Fruit fly (Drosophila melanogaster): ENCODE measurements around the gene kmr.

kmr gene

dm6 chr3R:13780769-13781168 lies 65.8 kb downstream of the kmr start, which contains the start of gene CG9286 (continued):
- no peak for TF ChIP-seq Dad (GFP tag; optimal IDR thresholded peaks at IDR 0.05)
- 0 out of 2 replicates have a peak, but pooled peaks have one; percentile 15 for TF ChIP-seq CG4360 (GFP tag; IDR thresholded peaks at IDR 0.05)
- no peak for TF ChIP-seq CG18599 (GFP tag; optimal IDR thresholded peaks at IDR 0.05)
- TF ChIP-seq crc (GFP tag; optimal IDR thresholded peaks at IDR 0.05): no peak
- TF ChIP-seq CG10543 (GFP tag; optimal IDR thresholded peaks at IDR 0.05): no peak
- TF ChIP-seq vvl (GFP tag; IDR thresholded peaks at IDR 0.05): no peak
- no peak for TF ChIP-seq CG6683 (GFP tag; optimal IDR thresholded peaks at IDR 0.05)
- TF ChIP-seq CG17328 (GFP tag; IDR thresholded peaks at IDR 0.05): no peak
- no peak for TF ChIP-seq sug (tag; optimal IDR thresholded peaks at IDR 0.05)

DNA sequence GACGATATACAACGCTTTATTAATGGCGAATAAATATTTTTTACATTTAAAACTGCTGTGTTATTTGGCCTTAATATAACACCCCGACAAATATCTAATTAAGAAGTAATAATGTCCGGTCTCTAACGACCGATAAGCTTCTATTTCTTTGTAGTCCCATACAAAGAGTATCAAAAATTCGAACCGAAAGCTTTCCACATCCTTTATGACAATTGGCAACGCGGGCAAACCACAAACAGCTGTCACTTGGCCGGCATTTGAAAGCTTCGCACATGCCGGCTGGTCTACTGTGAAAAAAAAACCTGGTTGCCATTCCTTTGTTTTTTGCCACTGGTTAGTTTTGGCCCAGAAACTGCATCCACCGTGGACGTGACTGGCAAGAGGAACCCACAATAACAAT lies 67.0 kb downstream of the kmr start, which contains the start of gene Dip-B:
TSS of gene Dip-B (plus strand) at position 254 of the 400 bp plus-strand sequence.
- TF ChIP-seq CG4424 (GFP tag; optimal IDR thresholded peaks at IDR 0.05) (no peak), sr (GFP tag; IDR thresholded peaks at IDR 0.05) (no peak), CG4854 (GFP tag; optimal IDR thresholded peaks at IDR 0.05) (peak; percentile 43), Sox100B (GFP tag; optimal IDR thresholded peaks at IDR 0.05) (no peak), Pdp1 (GFP tag; optimal IDR thresholded peaks at IDR 0.05) (no peak), CG8281 (tag; optimal IDR thresholded peaks at IDR 0.05) (no peak), tup (GFP tag; optimal IDR thresholded peaks at IDR 0.05) (no peak), Neu2 (GFP tag; optimal IDR thresholded peaks at IDR 0.05; ENCODE audit: borderline replicate concordance) (no peak), nom (GFP tag; optimal IDR thresholded peaks at IDR 0.05) (peak; percentile 35), Hand (GFP tag; optimal IDR thresholded peaks at IDR 0.05) (no peak), sens (GFP tag) (peak; percentile 66), Hr51 (GFP tag; optimal IDR thresholded peaks at IDR 0.05) (no peak), MBD-R2 (GFP tag; IDR thresholded peaks at IDR 0.05) (peak; percentile 60; the same call in 1 of the 2 replicates), oc (tag; optimal IDR thresholded peaks at IDR 0.05) (no peak), CG8765 (GFP tag; IDR thresholded peaks at IDR 0.05) (no peak), Opbp (GFP tag; IDR thresholded peaks at IDR 0.05; ENCODE audit: partially characterized antibody) (no peak), gfzf (GFP tag; optimal IDR thresholded peaks at IDR 0.05) (peak; percentile 19), CG12942 (GFP tag; optimal IDR thresholded peaks at IDR 0.05) (no peak), chinmo (GFP tag; IDR thresholded peaks at IDR 0.05; ENCODE audit: partially characterized antibody) (0 out of 4 replicates have a peak, but pooled peaks have one; percentile 10), Taf1 (GFP tag; IDR thresholded peaks at IDR 0.05) (no peak), crp (GFP tag; optimal IDR thresholded peaks at IDR 0.05) (peak in 1 of 2 experiments; percentile 71), E2f1 (GFP tag; IDR thresholded peaks at IDR 0.05) (no peak), tx (GFP tag; optimal IDR thresholded peaks at IDR 0.05) (no peak), Jarid2 (GFP tag; optimal IDR thresholded peaks at IDR 0.05) (no peak), corto (GFP tag; optimal IDR thresholded peaks at IDR 0.05) (no peak), D19B (GFP tag; optimal IDR thresholded peaks at IDR 0.05) (peak; percentile 98), CG9609 (GFP tag; optimal IDR thresholded peaks at IDR 0.05) (no peak), CG18476 (GFP tag; optimal IDR thresholded peaks at IDR 0.05) (no peak), Sox102F (GFP tag; optimal IDR thresholded peaks at IDR 0.05) (no peak), Med (GFP tag) (peak; percentile 60), CG2129 (GFP tag; IDR thresholded peaks at IDR 0.05; ENCODE audit: partially characterized antibody) (no peak), en (GFP tag; optimal IDR thresholded peaks at IDR 0.05) (no peak), ap (GFP tag; IDR thresholded peaks at IDR 0.05) (no peak), CG8359 (GFP tag; optimal IDR thresholded peaks at IDR 0.05; ENCODE audit: borderline replicate concordance) (no peak), pzg (GFP tag; optimal IDR thresholded peaks at IDR 0.05) (peak; percentile 47), Ets97D (GFP tag; optimal IDR thresholded peaks at IDR 0.05) (no peak), CG4820 (GFP tag; optimal IDR thresholded peaks at IDR 0.05) (no peak), Fer1 (GFP tag; optimal IDR thresholded peaks at IDR 0.05) (no peak)
